Worm (Caenorhabditis elegans): ENCODE data around the gene zim-2.

The zim-2 gene

ce11 chrIV:10512752-10513151, 42.3 kb upstream of the zim-2 start (continued):
- TF ChIP-seq mdl-1 (tag; optimal IDR thresholded peaks at IDR 0.05) (no peak), F26F4.8 (GFP tag; conservative IDR thresholded peaks at IDR 0.05) (no peak), lin-13 (GFP tag; optimal IDR thresholded peaks at IDR 0.05) (no peak)

ce11 chrIV:10513266-10513665, 41.8 kb upstream of the zim-2 start:
- TF ChIP-seq dve-1 (tag; optimal IDR thresholded peaks at IDR 0.05; ENCODE audit: insufficient read depth) (peak; percentile 59), hlh-30 (tag; optimal IDR thresholded peaks at IDR 0.05; ENCODE audit: insufficient read depth) (peak; percentile 60), hlh-11 (tag; optimal IDR thresholded peaks at IDR 0.05) (peak; percentile 54), ceh-28 (tag; optimal IDR thresholded peaks at IDR 0.05) (no peak), zip-11 (GFP tag; IDR thresholded peaks at IDR 0.05) (no peak), egl-27 (tag; optimal IDR thresholded peaks at IDR 0.05) (no peak), hif-1 (tag; optimal IDR thresholded peaks at IDR 0.05) (peak in 1 of 2 experiments; percentile 10), pqm-1 (tag; optimal IDR thresholded peaks at IDR 0.05) (peak; percentile 3), php-3 (GFP tag; IDR thresholded peaks at IDR 0.05) (no peak)

DNA sequence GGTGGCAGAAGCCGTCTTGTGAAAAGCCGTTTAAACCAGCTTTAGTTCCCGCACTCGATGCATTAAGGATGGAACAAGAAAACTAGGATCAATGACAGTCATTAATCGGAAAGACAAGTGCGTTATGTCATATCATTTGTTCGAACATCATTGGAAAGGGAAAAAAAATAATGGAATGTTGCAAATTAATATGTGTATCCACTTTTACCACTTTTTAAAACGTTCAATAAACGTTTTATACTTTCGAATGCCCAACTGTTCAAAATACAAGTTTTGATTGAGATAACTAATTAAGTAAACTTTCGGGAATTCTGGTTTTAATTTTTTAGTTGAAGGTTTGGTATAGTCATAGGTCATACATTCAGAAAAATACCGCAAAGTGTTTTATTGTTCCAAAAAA, 39.9 kb upstream of the zim-2 start, which contains the start of gene C02F4.4:
C02F4.4 (minus strand) TSS at position 101 of the 400 bp plus-strand sequence.
- TF ChIP-seq hlh-30 (tag; optimal IDR thresholded peaks at IDR 0.05; ENCODE audit: insufficient read depth) (no peak), F10B5.3 (tag; optimal IDR thresholded peaks at IDR 0.05) (no peak), ceh-44 (GFP tag; IDR thresholded peaks at IDR 0.05) (no peak), F44E2.7 (GFP tag; IDR thresholded peaks at IDR 0.05) (no peak), mxl-2 (GFP tag; conservative IDR thresholded peaks at IDR 0.05) (no peak)

DNA sequence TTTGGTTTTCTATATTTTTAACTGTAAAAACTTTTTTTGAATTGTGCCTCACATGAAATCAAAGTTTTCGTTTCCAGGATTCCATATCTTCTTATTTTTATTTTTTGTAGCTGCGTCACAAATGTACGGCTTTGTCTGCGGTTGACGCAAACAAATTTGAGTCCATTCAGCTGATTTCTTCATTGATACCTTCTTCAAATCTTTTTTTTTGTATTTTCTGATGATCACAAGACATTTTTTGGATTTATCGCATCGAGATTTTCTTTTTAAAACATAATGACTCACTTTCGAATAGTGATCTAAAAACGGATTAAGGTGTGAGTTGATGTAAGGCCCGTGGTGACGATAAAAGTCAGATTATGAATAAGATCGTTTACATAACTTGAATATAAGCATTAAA, 36.4 kb upstream of the zim-2 start:
- no peak for TF ChIP-seq ceh-62 (tag; optimal IDR thresholded peaks at IDR 0.05)
- no peak for TF ChIP-seq tra-1 (GFP tag; IDR thresholded peaks at IDR 0.05)
- no peak for TF ChIP-seq pqm-1 (tag; optimal IDR thresholded peaks at IDR 0.05)
- TF ChIP-seq zfp-2 (tag; optimal IDR thresholded peaks at IDR 0.05): no peak
- no peak for TF ChIP-seq dmd-8 (GFP tag; IDR thresholded peaks at IDR 0.05)
- TF ChIP-seq fos-1 (tag; optimal IDR thresholded peaks at IDR 0.05): no peak
- TF ChIP-seq ztf-11 (tag; optimal IDR thresholded peaks at IDR 0.05): no peak
- TF ChIP-seq Y5F2A.4 (GFP tag; optimal IDR thresholded peaks at IDR 0.05): no peak
- TF ChIP-seq snpc-4 (tag; optimal IDR thresholded peaks at IDR 0.05): no peak
- no peak for TF ChIP-seq nhr-102 (tag; optimal IDR thresholded peaks at IDR 0.05)
- TF ChIP-seq zip-11 (GFP tag; IDR thresholded peaks at IDR 0.05): no peak
- no peak for TF ChIP-seq Y105C5A.15 (GFP tag; IDR thresholded peaks at IDR 0.05)
- TF ChIP-seq zag-1 (tag; optimal IDR thresholded peaks at IDR 0.05): no peak
- TF ChIP-seq hmg-1.1 (GFP tag; IDR thresholded peaks at IDR 0.05): no peak
- TF ChIP-seq tag-97 (GFP tag; IDR thresholded peaks at IDR 0.05): no peak
- no peak for TF ChIP-seq aly-2 (tag; optimal IDR thresholded peaks at IDR 0.05)
- no peak for TF ChIP-seq nhr-77 (tag; optimal IDR thresholded peaks at IDR 0.05)
- no peak for TF ChIP-seq mxl-2 (GFP tag; conservative IDR thresholded peaks at IDR 0.05)

- TF ChIP-seq aha-1 (tag): peak; percentile 57
- no peak for TF ChIP-seq R02D3.7 (tag; optimal IDR thresholded peaks at IDR 0.05)
Observed at ce11 chrIV:10521106-10521505, 33.9 kb upstream of the zim-2 start, which contains the start of gene cal-4. Gene cal-4 (plus strand): TSS chrIV:10521406.
